Worm (Caenorhabditis elegans) whole organism, L1 larva: ENCODE data around the gene F20E11.17.

ENCODE experiments used
- F16B12.6 ChIP-seq: fragments of 150-350 bp; optimal IDR thresholded peaks from 2 replicates; lab custom pipeline; 2014; ENCODE audit warnings: missing biosample characterization, missing genetic modification characterization
- Y116A8C.19 ChIP-seq: sonication (generic microtip); optimal IDR thresholded peaks from 2 replicates; lab custom pipeline; 2016; ENCODE audit warnings: missing compliant biosample characterization, missing genetic modification characterization, borderline replicate concordance
- fkh-10 ChIP-seq: sonication (generic microtip); optimal IDR thresholded peaks from 2 replicates; lab custom pipeline; 2017; ENCODE audit warnings: missing biosample characterization, missing genetic modification reagents, missing genetic modification characterization
- jun-1 ChIP-seq: fragments of 150-350 bp; optimal IDR thresholded peaks from 2 replicates; lab custom pipeline; 2014; ENCODE audit warnings: missing biosample characterization, missing genetic modification reagents, missing genetic modification characterization
- lsy-2 ChIP-seq, 2 experiments: fragments of 150-350 bp; optimal IDR thresholded peaks; 2 replicates each; lab custom pipeline; 2014; ENCODE audit warnings: missing biosample characterization in 2 of 2, missing genetic modification characterization in 2 of 2
- nhr-11 ChIP-seq: fragments of 150-350 bp; optimal IDR thresholded peaks from 2 replicates; lab custom pipeline; 2014; ENCODE audit warnings: missing biosample characterization, missing genetic modification characterization
- nhr-237 ChIP-seq: fragments of 150-350 bp; optimal IDR thresholded peaks from 2 replicates; lab custom pipeline; 2014; ENCODE audit warnings: missing biosample characterization, missing genetic modification characterization
- nhr-76 ChIP-seq: sonication (generic microtip); optimal IDR thresholded peaks from 2 replicates; lab custom pipeline; 2017; ENCODE audit warnings: missing biosample characterization, missing genetic modification characterization
- nhr-77 ChIP-seq: fragments of 150-350 bp; optimal IDR thresholded peaks from 2 replicates; lab custom pipeline; 2014; ENCODE audit warnings: missing biosample characterization, missing genetic modification characterization
- snpc-4 ChIP-seq: fragments of 150-350 bp; optimal IDR thresholded peaks from 2 replicates; lab custom pipeline; 2014; ENCODE audit warnings: missing biosample characterization, missing genetic modification characterization
- ztf-11 ChIP-seq, 2 experiments: sonication (generic microtip); optimal IDR thresholded peaks; 2 replicates each; lab custom pipeline; 2016 to 2017; ENCODE audit warnings: missing genetic modification characterization in 2 of 2, missing biosample characterization in 1 of 2, missing compliant biosample characterization in 1 of 2

DNA sequence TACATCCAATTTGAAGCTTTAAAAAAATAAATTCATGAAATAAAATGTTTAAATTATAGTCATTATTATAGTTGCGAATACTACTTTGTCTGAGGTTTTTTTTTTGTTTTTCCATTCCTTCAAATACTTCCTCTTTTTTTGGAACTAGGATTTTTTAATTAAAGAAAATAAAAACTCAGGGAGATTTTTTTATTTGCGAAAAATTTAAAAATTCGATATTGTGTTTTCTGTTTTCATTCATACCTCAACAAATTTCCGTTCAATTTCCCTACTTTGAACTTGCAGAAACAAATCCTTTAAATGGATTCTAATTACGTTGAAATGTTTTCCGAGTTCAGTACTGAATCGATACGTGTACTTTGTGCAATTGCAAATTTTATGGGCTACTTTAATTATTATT lies 39.4 kb upstream of the F20E11.17 start, which contains the start of gene srw-32:
- no peak for TF ChIP-seq nhr-76
- no peak for TF ChIP-seq ztf-11 (tag; optimal IDR thresholded peaks at IDR 0.05; lab: Kevin White, UChicago)
- no peak for TF ChIP-seq F16B12.6 (tag; lab: Kevin White, UChicago)
- TF ChIP-seq jun-1 (tag; lab: Kevin White, UChicago): no peak
- TF ChIP-seq Y116A8C.19 (tag; lab: Kevin White, UChicago): no peak
- TF ChIP-seq nhr-237: no peak
- no peak for TF ChIP-seq nhr-77 (tag; lab: Kevin White, UChicago)
- no peak for TF ChIP-seq nhr-11 (tag; lab: Kevin White, UChicago)
- TF ChIP-seq lsy-2 (tag; optimal IDR thresholded peaks at IDR 0.05; lab: Kevin White, UChicago): no peak
- no peak for TF ChIP-seq snpc-4 (tag; lab: Kevin White, UChicago)
- no peak for TF ChIP-seq fkh-10 (GFP tag; lab: Kevin White, UChicago)
